Fruit fly (Drosophila melanogaster) Kc167 (cell line): ENCODE measurements around the gene Obp84a.

Source experiments
- Myc ChIP-seq: fragments of >200 bp; optimal IDR thresholded peaks from 2 replicates; lab custom pipeline; 2017; ENCODE audit warnings: missing external identifiers
- Sin3A ChIP-seq: fragments of >200 bp; optimal IDR thresholded peaks from 2 replicates; lab custom pipeline; 2018; ENCODE audit warnings: missing external identifiers
- h ChIP-seq: fragments of >200 bp; optimal IDR thresholded peaks from 3 replicates; lab custom pipeline; 2018; ENCODE audit warnings: missing external identifiers

dm6 chr3R:7246889-7247288 lies 4.9 kb downstream of the Obp84a start, which contains the start of the genes Noc3 and CG10053:
- TF ChIP-seq Sin3A (lab: Kevin White, UChicago) = no peak
- no peak for TF ChIP-seq h
- TF ChIP-seq Myc = no peak
